Worm (Caenorhabditis elegans): ENCODE measurements around the gene unc-83.

Gene unc-83

DNA sequence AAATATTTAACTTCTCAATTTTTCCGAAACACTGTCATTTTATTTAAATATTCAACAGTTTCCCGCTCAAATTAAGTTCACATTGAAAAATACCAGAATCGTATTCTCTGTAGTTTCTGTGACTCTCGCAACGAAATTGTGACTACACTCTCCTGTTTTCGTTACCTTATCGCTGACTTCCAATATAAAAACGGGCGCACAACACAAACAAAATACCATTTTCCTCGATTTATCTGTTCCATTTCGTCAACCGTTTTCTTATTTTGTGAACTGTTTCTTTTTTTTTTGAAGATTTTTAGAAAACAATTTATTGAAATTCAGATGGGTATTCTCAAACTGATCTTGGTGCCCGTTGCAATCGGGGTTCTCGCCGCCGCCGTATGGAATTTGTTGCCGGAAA is 34.0 kb downstream of the unc-83 start, which contains the start of gene W01A11.1:
TSS of gene W01A11.1 (plus strand) at position 322 of the 400 bp plus-strand sequence.
- TF ChIP-seq elt-2 (tag; optimal IDR thresholded peaks at IDR 0.05): peak; percentile 37
- TF ChIP-seq ama-1 (optimal IDR thresholded peaks at IDR 0.05): no peak
- no peak for TF ChIP-seq hmg-11 (tag; optimal IDR thresholded peaks at IDR 0.05)
- no peak for TF ChIP-seq ZK546.5 (tag; optimal IDR thresholded peaks at IDR 0.05)
- no peak for TF ChIP-seq egl-27 (tag; optimal IDR thresholded peaks at IDR 0.05)

DNA sequence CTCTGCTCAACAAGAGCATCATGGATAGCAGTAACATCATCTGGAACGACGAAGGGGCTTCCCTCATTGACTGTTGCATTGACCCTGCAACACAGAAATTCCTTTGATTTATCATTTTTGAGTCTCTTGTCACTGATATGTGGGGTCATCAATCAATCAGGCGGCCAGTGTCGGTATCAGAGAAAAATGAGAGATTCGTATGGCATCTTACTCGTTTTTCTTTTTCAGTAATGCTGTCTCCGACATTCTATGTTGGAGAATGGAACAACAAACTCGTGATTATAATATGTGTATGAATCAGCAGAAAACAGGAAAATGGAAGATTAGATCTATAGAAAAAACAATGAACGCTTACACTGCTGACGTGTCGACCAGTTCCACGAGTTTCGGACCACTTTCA is 38.3 kb downstream of the unc-83 start:
- TF ChIP-seq lin-39 (tag; optimal IDR thresholded peaks at IDR 0.05) (peak; percentile 39), unc-62 (GFP tag; optimal IDR thresholded peaks at IDR 0.05) (no peak), nhr-25 (tag; optimal IDR thresholded peaks at IDR 0.05) (peak; percentile 0)

DNA sequence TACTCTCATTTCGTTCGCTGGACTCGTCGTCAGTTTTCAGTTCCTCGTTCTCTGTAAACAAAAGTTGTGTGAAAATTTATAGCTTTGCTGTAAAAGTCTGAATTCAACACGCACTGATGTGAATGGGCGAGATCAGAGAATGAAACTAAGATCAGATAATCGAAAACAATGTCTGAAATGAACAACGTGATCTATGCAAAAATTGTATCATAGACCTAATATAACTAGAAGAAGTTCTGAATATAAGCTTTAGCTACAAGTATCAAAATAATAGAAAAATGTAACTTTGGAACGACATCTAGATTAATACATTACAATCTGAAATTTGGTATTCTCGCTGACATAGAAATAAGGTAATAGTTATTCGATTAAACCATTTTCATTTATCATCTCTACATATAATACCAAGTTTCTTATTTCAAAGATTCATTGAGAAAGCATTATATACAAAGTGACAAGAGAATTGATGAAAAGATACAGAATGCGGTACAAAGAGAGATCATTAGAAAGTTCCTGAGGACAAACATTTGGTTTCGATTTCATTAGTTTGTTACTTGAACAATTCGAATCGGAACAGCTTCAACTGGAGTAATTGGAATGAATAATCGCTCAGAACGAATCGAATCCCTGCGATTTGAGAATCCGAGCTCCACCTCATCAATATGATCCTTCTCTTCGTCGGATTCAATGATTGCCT is 39.4 kb downstream of the unc-83 start, which contains the start of gene moc-2:
TSS of gene moc-2 (minus strand) at position 51 of the 697 bp plus-strand sequence.
- no peak for TF ChIP-seq nhr-25 (tag; optimal IDR thresholded peaks at IDR 0.05)
- no peak for TF ChIP-seq ceh-9 (tag; optimal IDR thresholded peaks at IDR 0.05)
- TF ChIP-seq pha-4 (tag; optimal IDR thresholded peaks at IDR 0.05): no peak
- no peak for TF ChIP-seq nhr-12 (tag; optimal IDR thresholded peaks at IDR 0.05)
- no peak for TF ChIP-seq fos-1 (tag; optimal IDR thresholded peaks at IDR 0.05)
- TF ChIP-seq nhr-237 (tag; optimal IDR thresholded peaks at IDR 0.05): no peak
- no peak for TF ChIP-seq nhr-76 (tag; optimal IDR thresholded peaks at IDR 0.05)
- TF ChIP-seq R02D3.7 (tag; optimal IDR thresholded peaks at IDR 0.05): no peak
- TF ChIP-seq mdl-1 (tag; optimal IDR thresholded peaks at IDR 0.05): no peak
- TF ChIP-seq zag-1 (tag; optimal IDR thresholded peaks at IDR 0.05): no peak
- TF ChIP-seq nhr-77 (tag; optimal IDR thresholded peaks at IDR 0.05): no peak
- TF ChIP-seq unc-62 (GFP tag; optimal IDR thresholded peaks at IDR 0.05): no peak
- TF ChIP-seq ztf-4 (tag; optimal IDR thresholded peaks at IDR 0.05): no peak
- no peak for TF ChIP-seq fkh-10 (GFP tag; optimal IDR thresholded peaks at IDR 0.05)
- TF ChIP-seq fkh-2 (tag; optimal IDR thresholded peaks at IDR 0.05): no peak

ce11 chrV:6505339-6505811 is 40.5 kb downstream of the unc-83 start, which contains the start of gene W01A11.7:
Gene W01A11.7, minus strand, starts transcription at chrV:6505389.
- TF ChIP-seq pqm-1 (tag; optimal IDR thresholded peaks at IDR 0.05) (no peak), nhr-11 (tag; optimal IDR thresholded peaks at IDR 0.05) (no peak), ceh-28 (tag; optimal IDR thresholded peaks at IDR 0.05) (no peak), aly-2 (tag; optimal IDR thresholded peaks at IDR 0.05) (no peak), nhr-76 (tag; optimal IDR thresholded peaks at IDR 0.05) (no peak), fkh-2 (tag; optimal IDR thresholded peaks at IDR 0.05) (no peak), nhr-67 (tag; optimal IDR thresholded peaks at IDR 0.05) (no peak), mml-1 (tag; optimal IDR thresholded peaks at IDR 0.05) (no peak), ZK546.5 (tag; optimal IDR thresholded peaks at IDR 0.05) (no peak), jun-1 (tag; optimal IDR thresholded peaks at IDR 0.05) (no peak), fkh-10 (GFP tag; optimal IDR thresholded peaks at IDR 0.05) (no peak)

- TF ChIP-seq unc-62 (GFP tag; optimal IDR thresholded peaks at IDR 0.05): no peak
- TF ChIP-seq skn-1 (tag; optimal IDR thresholded peaks at IDR 0.05): no peak
- no peak for TF ChIP-seq ceh-82 (tag; optimal IDR thresholded peaks at IDR 0.05)
- TF ChIP-seq mml-1 (tag; optimal IDR thresholded peaks at IDR 0.05): no peak
- no peak for TF ChIP-seq aly-2 (tag; optimal IDR thresholded peaks at IDR 0.05)
- TF ChIP-seq ztf-4 (tag; optimal IDR thresholded peaks at IDR 0.05): no peak
- no peak for TF ChIP-seq nhr-28 (tag; optimal IDR thresholded peaks at IDR 0.05)
- no peak for TF ChIP-seq nhr-77 (tag; optimal IDR thresholded peaks at IDR 0.05)
- TF ChIP-seq nhr-43 (tag; optimal IDR thresholded peaks at IDR 0.05; ENCODE audit: poor library complexity, severe bottlenecking): no peak
- TF ChIP-seq sea-2 (GFP tag; optimal IDR thresholded peaks at IDR 0.05): no peak
- TF ChIP-seq eor-1 (tag; optimal IDR thresholded peaks at IDR 0.05): no peak
- no peak for TF ChIP-seq mdl-1 (tag; optimal IDR thresholded peaks at IDR 0.05)
- no peak for TF ChIP-seq elt-2 (tag; optimal IDR thresholded peaks at IDR 0.05)
- no peak for TF ChIP-seq snpc-4 (tag; optimal IDR thresholded peaks at IDR 0.05)
- no peak for TF ChIP-seq nhr-67 (tag; optimal IDR thresholded peaks at IDR 0.05)
- TF ChIP-seq jun-1 (tag; optimal IDR thresholded peaks at IDR 0.05): no peak
- no peak for TF ChIP-seq fkh-10 (GFP tag; optimal IDR thresholded peaks at IDR 0.05)
These were observed 41.5 kb downstream of the unc-83 start for ce11 chrV:6506238-6506956.
